Fruit fly (Drosophila melanogaster) whole organism, pupa: Measurements from ENCODE around the gene fln.

Experiments used
- CG13204 ChIP-seq: fragments of 200-800 bp; sonication (Bioruptor generic); optimal IDR thresholded peaks from 2 replicates; lab custom pipeline; 2018; ENCODE audit warnings: missing biosample characterization, mild to moderate bottlenecking, missing genetic modification characterization, moderate library complexity
- CG15710 ChIP-seq: fragments of 200-800 bp; sonication (Bioruptor generic); optimal IDR thresholded peaks from 2 replicates; lab custom pipeline; 2018; ENCODE audit warnings: missing biosample characterization, mild to moderate bottlenecking, missing genetic modification characterization, moderate library complexity
- CG17806 ChIP-seq: fragments of 200-800 bp; sonication (Bioruptor generic); optimal IDR thresholded peaks from 2 replicates; lab custom pipeline; 2018; ENCODE audit warnings: missing biosample characterization, mild to moderate bottlenecking, missing genetic modification characterization, moderate library complexity
- CG32121 ChIP-seq: fragments of 200-800 bp; sonication (Bioruptor generic); IDR thresholded peaks from 2 replicates; pipeline ENCODE4 v1.3.6; 2022; ENCODE audit warnings: missing biosample characterization, missing genetic modification characterization
- CG34367 ChIP-seq: fragments of 200-800 bp; sonication (Bioruptor generic); optimal IDR thresholded peaks from 2 replicates; lab custom pipeline; 2018; ENCODE audit warnings: missing biosample characterization, mild to moderate bottlenecking, missing genetic modification characterization
- CG4496 ChIP-seq: fragments of 200-800 bp; sonication (Bioruptor generic); IDR thresholded peaks from 3 replicates; pipeline ENCODE4 v1.3.6; 2022; ENCODE audit warnings: missing biosample characterization, missing genetic modification characterization
- CG8159 ChIP-seq: fragments of 200-800 bp; sonication (Bioruptor generic); optimal IDR thresholded peaks from 3 replicates; lab custom pipeline; 2018; ENCODE audit warnings: missing biosample characterization, mild to moderate bottlenecking, missing genetic modification characterization, moderate library complexity
- CG8301 ChIP-seq: fragments of 200-800 bp; sonication (Bioruptor generic); optimal IDR thresholded peaks from 2 replicates; lab custom pipeline; 2018; ENCODE audit warnings: missing biosample characterization, mild to moderate bottlenecking, missing genetic modification characterization
- CG9948 ChIP-seq: fragments of 200-800 bp; sonication (Bioruptor generic); optimal IDR thresholded peaks from 2 replicates; lab custom pipeline; 2018; ENCODE audit warnings: missing biosample characterization, mild to moderate bottlenecking, missing genetic modification characterization, moderate library complexity
- D1 ChIP-seq: fragments of 200-800 bp; sonication (Bioruptor generic); optimal IDR thresholded peaks from 2 replicates; lab custom pipeline; 2018; ENCODE audit warnings: missing biosample characterization, mild to moderate bottlenecking, missing genetic modification characterization, moderate library complexity
- EcR ChIP-seq: fragments of 200-800 bp; sonication (Bioruptor generic); optimal IDR thresholded peaks from 3 replicates; lab custom pipeline; 2019; ENCODE audit warnings: missing biosample characterization, missing genetic modification characterization, mild to moderate bottlenecking, moderate library complexity, missing genetic modification reagents
- Ets98B ChIP-seq: fragments of 200-800 bp; sonication (Bioruptor generic); IDR thresholded peaks from 2 replicates; pipeline ENCODE4 v1.3.6; 2022; ENCODE audit warnings: missing biosample characterization, missing genetic modification characterization
- Pif1A ChIP-seq: fragments of 200-800 bp; sonication (Bioruptor generic); optimal IDR thresholded peaks from 3 replicates; lab custom pipeline; 2016; ENCODE audit warnings: missing biosample characterization, missing genetic modification characterization
- Snoo ChIP-seq: fragments of 200-800 bp; sonication (Bioruptor generic); optimal IDR thresholded peaks from 3 replicates; lab custom pipeline; 2017; ENCODE audit warnings: missing biosample characterization, mild to moderate bottlenecking, missing genetic modification characterization, inconsistent platforms
- fd96Ca ChIP-seq: fragments of 200-800 bp; sonication (Bioruptor generic); IDR thresholded peaks from 3 replicates; pipeline ENCODE4 v1.3.6; 2022; ENCODE audit warnings: missing biosample characterization, missing genetic modification characterization
- gl ChIP-seq: fragments of 200-800 bp; sonication (Bioruptor generic); optimal IDR thresholded peaks from 2 replicates; lab custom pipeline; 2018; ENCODE audit warnings: missing biosample characterization, mild to moderate bottlenecking, missing genetic modification characterization
- rn ChIP-seq: fragments of 200-800 bp; sonication (Bioruptor generic); IDR thresholded peaks from 2 replicates; pipeline ENCODE4 v1.3.6; 2022; ENCODE audit warnings: missing biosample characterization, missing genetic modification characterization

fln gene

DNA sequence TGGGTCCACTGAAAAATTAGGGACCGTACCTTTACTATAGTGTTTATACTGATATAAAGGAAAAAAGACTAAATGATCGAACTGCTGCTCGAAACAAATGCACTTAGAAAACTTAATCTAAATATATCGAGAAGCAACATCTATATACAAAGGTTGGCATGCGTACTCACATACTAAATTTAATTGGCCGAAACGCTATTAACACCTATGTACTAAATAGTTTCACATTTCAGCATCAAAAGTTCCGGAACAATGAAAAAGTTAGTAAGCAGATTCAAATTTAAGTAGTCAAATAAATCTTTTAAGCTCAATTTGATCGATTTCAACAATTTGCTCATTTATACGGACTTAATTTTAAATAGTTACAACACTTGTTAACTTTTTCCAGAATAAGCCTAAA is at the start of gene fln:
TSS of gene fln (minus strand) at position 101 of the 400 bp plus-strand sequence.
- TF ChIP-seq gl (tag; lab: Kevin White, UChicago) (no peak), Ets98B (GFP tag; lab: Robert Waterston, UW) (no peak), CG8301 (tag; lab: Kevin White, UChicago) (no peak), CG13204 (GFP tag; lab: Kevin White, UChicago) (no peak), D1 (tag; lab: Kevin White, UChicago) (no peak)
- TF ChIP-seq, all 21 proteins: peak for 0

- TF ChIP-seq CG8301 (tag; lab: Kevin White, UChicago) (no peak), CG13204 (GFP tag; lab: Kevin White, UChicago) (no peak)
Observed at dm6 chr3L:20036610-20037009, 45.6 kb upstream of the fln start.

DNA sequence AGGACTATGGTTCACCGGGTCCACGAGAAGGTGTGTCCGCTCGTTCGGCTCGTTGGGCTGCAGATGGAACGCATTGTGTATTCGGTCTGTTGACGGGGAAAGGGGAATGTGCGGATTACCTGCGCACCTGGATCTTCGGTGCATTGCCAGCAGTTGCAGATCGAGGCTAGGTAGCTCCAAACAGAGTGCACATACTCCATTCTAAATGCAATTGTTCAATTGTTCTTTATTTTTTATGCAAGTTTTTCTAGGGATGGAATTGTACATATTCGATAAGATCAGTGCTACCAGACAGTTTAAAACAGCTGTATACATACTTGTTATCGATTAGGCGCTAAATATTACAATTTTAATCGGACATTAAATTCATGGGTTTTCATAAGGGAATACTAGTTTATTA is 37.7 kb upstream of the fln start, which contains the start of gene Lamtor1:
TSS of gene Lamtor1 (minus strand) at position 268 of the 400 bp plus-strand sequence.
- TF ChIP-seq CG13204 (GFP tag; lab: Kevin White, UChicago) (no peak), CG4496 (no peak), CG9948 (no peak), Snoo (no peak), CG34367 (no peak), CG17806 (tag; lab: Kevin White, UChicago) (no peak), fd96Ca (GFP tag; lab: Robert Waterston, UW) (no peak), CG32121 (no peak)

DNA sequence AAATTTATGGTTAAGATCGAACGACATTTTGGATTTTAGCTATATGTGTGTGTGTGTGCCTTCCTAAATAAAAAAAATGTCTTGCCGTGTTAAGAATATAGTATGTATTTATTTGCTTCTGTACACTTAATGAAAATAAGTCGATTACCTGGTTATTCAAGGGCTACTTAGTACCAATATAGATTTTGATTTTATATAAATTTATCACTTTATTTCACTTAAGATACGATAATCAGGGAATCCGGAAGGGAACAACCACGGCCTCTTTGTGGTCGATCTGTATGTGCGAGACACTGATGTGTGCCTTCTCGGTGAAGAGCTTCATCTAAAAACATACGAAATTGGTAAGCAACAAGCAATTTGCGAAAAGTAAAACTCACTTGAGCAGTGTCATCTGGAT is 36.7 kb upstream of the fln start, which contains the start of gene CG14183:
TSS of gene CG14183 (minus strand) at position 101 of the 400 bp plus-strand sequence.
- no peak for TF ChIP-seq CG34367
- TF ChIP-seq CG4496: no peak
- no peak for TF ChIP-seq CG15710 (tag; lab: Kevin White, UChicago)
- TF ChIP-seq Ets98B (GFP tag; lab: Robert Waterston, UW): no peak
- TF ChIP-seq CG8301 (tag; lab: Kevin White, UChicago): no peak
- TF ChIP-seq Pif1A: no peak
- TF ChIP-seq CG9948: no peak
- TF ChIP-seq CG8159 (tag; lab: Kevin White, UChicago): no peak
- TF ChIP-seq CG17806 (tag; lab: Kevin White, UChicago): no peak
- TF ChIP-seq EcR (GFP tag; lab: Kevin White, UChicago): no peak

DNA sequence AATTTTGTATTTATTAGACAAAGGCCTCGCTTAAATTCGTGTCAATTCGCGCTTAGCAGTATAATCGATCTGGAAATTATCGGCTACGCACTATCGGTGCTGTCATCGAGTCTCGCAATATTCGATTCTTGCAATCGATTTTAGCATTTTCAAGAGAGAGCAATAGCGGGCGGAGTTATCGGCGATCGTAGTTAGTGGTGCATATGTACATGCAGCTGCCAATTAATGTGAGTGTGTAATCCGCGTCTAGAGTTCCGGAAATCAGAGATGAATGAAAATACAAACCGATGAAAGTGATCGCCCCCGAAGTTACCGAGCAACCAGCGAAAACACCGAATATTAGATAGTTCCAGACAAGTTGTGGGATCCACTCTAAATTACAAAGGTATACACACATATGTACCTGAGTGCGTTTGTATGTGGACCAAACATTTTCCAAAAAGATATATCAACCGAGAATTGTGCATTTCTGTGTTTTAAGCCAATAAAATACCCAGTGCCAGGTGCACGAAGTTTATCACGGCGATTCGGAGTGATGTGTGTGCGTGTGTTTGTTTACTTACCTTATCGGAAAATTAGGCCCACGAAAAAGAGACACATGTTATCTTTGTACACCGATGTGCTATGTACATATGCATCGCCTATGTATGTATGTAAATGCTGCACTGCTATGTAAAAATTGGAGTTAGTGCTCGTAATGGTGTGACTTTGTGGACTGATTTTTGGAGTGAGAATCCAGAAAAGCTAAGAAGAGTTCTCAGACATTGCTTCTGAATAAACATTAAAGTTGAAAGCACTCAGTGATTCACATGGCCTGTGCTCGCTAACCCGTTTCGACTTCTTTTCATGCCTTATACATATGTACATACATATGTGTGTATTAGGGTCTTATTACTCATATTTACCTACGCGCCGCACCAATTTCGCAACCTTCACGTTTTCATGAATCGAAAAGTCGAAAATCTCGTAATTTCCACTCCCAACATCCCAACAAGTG is 15.5 kb upstream of the fln start:
- TF ChIP-seq Snoo: no peak
- peak; percentile 6 for TF ChIP-seq EcR (GFP tag; lab: Kevin White, UChicago)
- no peak for TF ChIP-seq Pif1A
- no peak for TF ChIP-seq CG32121
- no peak for TF ChIP-seq CG34367
- TF ChIP-seq, all 21 proteins: peak for 1

DNA sequence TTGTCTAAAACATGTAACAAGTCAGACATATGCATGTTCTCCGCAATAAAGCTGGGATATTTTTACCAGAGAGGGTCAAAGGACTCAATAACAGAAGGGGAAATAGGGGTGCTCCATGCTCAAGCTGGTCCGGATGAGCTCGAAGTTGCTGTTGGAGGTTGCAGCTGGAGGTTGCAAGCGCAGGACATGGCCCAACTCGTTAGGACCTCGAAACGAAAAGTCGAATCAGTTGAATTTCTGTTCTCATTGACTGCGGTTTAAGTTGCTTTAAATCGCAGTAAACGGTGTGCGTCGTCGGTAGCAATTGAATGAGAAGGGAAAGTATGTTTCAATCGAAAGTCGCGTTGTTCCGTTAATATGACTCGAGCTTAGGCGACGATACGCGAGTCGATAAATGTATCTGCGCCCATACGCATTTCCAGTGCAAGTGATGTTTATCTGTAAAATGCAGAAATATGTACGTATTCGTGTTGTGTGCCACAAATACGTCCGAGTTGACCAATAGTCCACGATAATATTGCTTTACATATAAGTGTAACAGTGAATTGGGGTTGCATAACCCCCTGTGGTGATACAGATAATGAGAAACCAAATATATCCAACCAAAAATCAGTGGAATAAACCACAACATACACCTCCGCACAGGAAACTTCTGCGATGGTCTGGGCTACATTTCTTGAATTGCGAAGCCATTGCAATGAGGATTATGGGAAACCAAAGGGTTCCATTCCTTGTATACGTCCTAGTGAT is 14.2 kb upstream of the fln start, which contains the start of gene kug:
TSS of gene kug (plus strand) at position 269 of the 750 bp plus-strand sequence.
- TF ChIP-seq gl (tag; lab: Kevin White, UChicago) (no peak), EcR (GFP tag; lab: Kevin White, UChicago) (peak; percentile 42), CG4496 (no peak)

DNA sequence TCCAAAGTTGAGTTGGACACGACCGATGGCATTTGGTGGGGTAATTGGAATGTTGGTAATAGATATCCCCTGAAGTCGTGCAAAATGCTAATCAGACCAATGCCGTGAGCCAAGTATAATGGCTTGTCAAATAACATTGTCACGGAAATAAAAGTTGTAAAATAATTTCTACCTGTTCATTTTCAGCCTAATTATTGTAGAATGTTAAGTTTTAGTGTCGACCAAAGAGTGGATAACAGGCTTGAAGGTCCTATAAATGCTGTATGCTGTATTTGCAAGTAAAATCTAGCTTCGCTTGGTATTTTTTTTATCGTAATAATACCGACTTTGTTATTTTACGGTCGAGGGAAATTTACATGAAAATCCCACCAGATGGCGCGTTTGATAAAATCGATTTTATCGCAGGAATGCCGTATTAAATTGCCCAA is 13.4 kb upstream of the fln start:
- TF ChIP-seq EcR (GFP tag; lab: Kevin White, UChicago) (no peak), rn (GFP tag; lab: Robert Waterston, UW) (no peak), CG34367 (no peak), CG15710 (tag; lab: Kevin White, UChicago) (no peak)

DNA sequence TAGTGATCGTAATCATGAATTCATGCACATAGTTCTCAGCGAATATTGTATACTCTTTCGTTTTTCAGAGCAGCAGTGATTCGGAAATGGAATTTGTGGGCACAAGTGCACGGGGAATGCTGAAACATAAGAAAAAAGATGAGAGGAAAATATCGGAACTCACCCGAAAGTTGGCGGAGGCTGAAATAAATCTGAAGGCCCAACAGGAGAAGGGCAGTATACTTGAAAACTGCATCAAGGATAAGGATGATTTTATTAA is 12.1 kb upstream of the fln start:
- TF ChIP-seq CG4496 (0 out of 3 replicates have a peak, but pooled peaks have one; percentile 4), fd96Ca (GFP tag; lab: Robert Waterston, UW) (no peak)
